Worm (Caenorhabditis elegans) whole organism, L3 larva: ENCODE measurements around the gene Y37D8A.26.

Experiments used
- R02D3.7 ChIP-seq: fragments of 150-350 bp; optimal IDR thresholded peaks from 2 replicates; lab custom pipeline; 2014; ENCODE audit warnings: missing biosample characterization, missing genetic modification characterization
- ZK546.5 ChIP-seq: sonication (generic microtip); optimal IDR thresholded peaks from 2 replicates; lab custom pipeline; 2017; ENCODE audit warnings: missing biosample characterization, missing genetic modification characterization
- aly-2 ChIP-seq: fragments of 150-350 bp; optimal IDR thresholded peaks from 2 replicates; lab custom pipeline; 2014; ENCODE audit warnings: missing biosample characterization, missing genetic modification characterization
- ama-1 ChIP-seq: fragments of 150-350 bp; optimal IDR thresholded peaks from 2 replicates; lab custom pipeline; 2018
- ceh-16 ChIP-seq: sonication (generic microtip); optimal IDR thresholded peaks from 2 replicates; lab custom pipeline; 2017; ENCODE audit warnings: missing biosample characterization, missing genetic modification characterization
- ceh-28 ChIP-seq: fragments of 150-350 bp; optimal IDR thresholded peaks from 2 replicates; lab custom pipeline; 2014; ENCODE audit warnings: missing biosample characterization, missing genetic modification reagents, missing genetic modification characterization
- ceh-82 ChIP-seq: fragments of 150-350 bp; optimal IDR thresholded peaks from 2 replicates; lab custom pipeline; 2014; ENCODE audit warnings: missing biosample characterization, missing genetic modification characterization
- ceh-9 ChIP-seq: sonication (generic microtip); optimal IDR thresholded peaks from 2 replicates; lab custom pipeline; 2018; ENCODE audit warnings: missing biosample characterization, missing genetic modification characterization
- daf-12 ChIP-seq: fragments of 150-350 bp; optimal IDR thresholded peaks from 2 replicates; lab custom pipeline; 2014; ENCODE audit warnings: missing biosample characterization, missing genetic modification reagents, missing genetic modification characterization
- egl-27 ChIP-seq: sonication (generic microtip); optimal IDR thresholded peaks from 4 replicates; lab custom pipeline; 2017; ENCODE audit warnings: missing biosample characterization, missing genetic modification reagents, missing genetic modification characterization
- egl-5 ChIP-seq: fragments of 150-350 bp; optimal IDR thresholded peaks from 2 replicates; lab custom pipeline; 2017; ENCODE audit warnings: missing biosample characterization, missing genetic modification reagents, missing genetic modification characterization, inconsistent platforms
- elt-1 ChIP-seq: fragments of 150-350 bp; optimal IDR thresholded peaks from 2 replicates; lab custom pipeline; 2014; ENCODE audit warnings: missing biosample characterization, missing genetic modification characterization
- elt-2 ChIP-seq: sonication (generic microtip); optimal IDR thresholded peaks from 2 replicates; lab custom pipeline; 2016; ENCODE audit warnings: missing genetic modification reagents, mild to moderate bottlenecking, missing genetic modification characterization, missing compliant biosample characterization
- elt-3 ChIP-seq, 3 experiments: fragments of 150-350 bp in 1 of 3; sonication (generic microtip) in 2 of 3; optimal IDR thresholded peaks; 2 replicates in 2 of 3; 4 replicates in 1 of 3; lab custom pipeline; 2014 to 2017; ENCODE audit warnings: missing biosample characterization in 3 of 3, missing genetic modification characterization in 3 of 3
- eor-1 ChIP-seq, 2 experiments: fragments of 150-350 bp; optimal IDR thresholded peaks; 2 replicates each; lab custom pipeline; 2014 to 2018; ENCODE audit warnings: missing biosample characterization in 2 of 2, missing genetic modification characterization in 2 of 2
- fkh-10 ChIP-seq: sonication (generic microtip); optimal IDR thresholded peaks from 2 replicates; lab custom pipeline; 2017; ENCODE audit warnings: missing biosample characterization, missing genetic modification reagents, missing genetic modification characterization
- fkh-2 ChIP-seq: fragments of 150-350 bp; optimal IDR thresholded peaks from 2 replicates; lab custom pipeline; 2014; ENCODE audit warnings: missing biosample characterization, missing genetic modification reagents, missing genetic modification characterization
- fos-1 ChIP-seq: fragments of 150-350 bp; optimal IDR thresholded peaks from 2 replicates; lab custom pipeline; 2014; ENCODE audit warnings: missing biosample characterization, missing genetic modification characterization
- hmg-11 ChIP-seq: sonication (generic microtip); optimal IDR thresholded peaks from 2 replicates; lab custom pipeline; 2016; ENCODE audit warnings: missing genetic modification characterization, missing compliant biosample characterization
- jun-1 ChIP-seq: fragments of 150-350 bp; optimal IDR thresholded peaks from 2 replicates; lab custom pipeline; 2014; ENCODE audit warnings: missing biosample characterization, missing genetic modification reagents, missing genetic modification characterization
- lin-15B ChIP-seq: fragments of 150-350 bp; optimal IDR thresholded peaks from 2 replicates; lab custom pipeline; 2014; ENCODE audit warnings: missing biosample characterization, missing genetic modification characterization
- lin-39 ChIP-seq: fragments of 150-350 bp; optimal IDR thresholded peaks from 2 replicates; lab custom pipeline; 2018; ENCODE audit warnings: missing biosample characterization, missing genetic modification reagents, missing genetic modification characterization
- lsy-12 ChIP-seq: sonication (generic microtip); optimal IDR thresholded peaks from 2 replicates; lab custom pipeline; 2016; ENCODE audit warnings: mild to moderate bottlenecking, missing genetic modification characterization, missing compliant biosample characterization
- mdl-1 ChIP-seq: fragments of 150-350 bp; optimal IDR thresholded peaks from 2 replicates; lab custom pipeline; 2014; ENCODE audit warnings: missing biosample characterization, missing genetic modification characterization
- mml-1 ChIP-seq: fragments of 150-350 bp; sonication (generic microtip); optimal IDR thresholded peaks from 3 replicates; lab custom pipeline; 2014; ENCODE audit warnings: missing biosample characterization, missing genetic modification characterization
- nfya-1 ChIP-seq: sonication (generic microtip); optimal IDR thresholded peaks from 2 replicates; lab custom pipeline; 2017; ENCODE audit warnings: missing genetic modification characterization, mild to moderate bottlenecking, missing compliant biosample characterization, antibody characterized with exemption, moderate library complexity; ENCODE audit not compliant: insufficient read depth
- nhr-11 ChIP-seq: fragments of 150-350 bp; optimal IDR thresholded peaks from 2 replicates; lab custom pipeline; 2014; ENCODE audit warnings: missing biosample characterization, missing genetic modification characterization
- nhr-12 ChIP-seq: fragments of 150-350 bp; optimal IDR thresholded peaks from 2 replicates; lab custom pipeline; 2014; ENCODE audit warnings: missing biosample characterization, missing genetic modification characterization
- nhr-23 ChIP-seq: fragments of 150-350 bp; optimal IDR thresholded peaks from 2 replicates; lab custom pipeline; 2014; ENCODE audit warnings: missing biosample characterization, missing genetic modification reagents, missing genetic modification characterization
- nhr-237 ChIP-seq: fragments of 150-350 bp; optimal IDR thresholded peaks from 2 replicates; lab custom pipeline; 2014; ENCODE audit warnings: missing biosample characterization, missing genetic modification characterization
- nhr-25 ChIP-seq: sonication (generic microtip); optimal IDR thresholded peaks from 2 replicates; lab custom pipeline; 2017; ENCODE audit warnings: missing biosample characterization, missing genetic modification characterization
- nhr-28 ChIP-seq: fragments of 150-350 bp; optimal IDR thresholded peaks from 2 replicates; lab custom pipeline; 2014; ENCODE audit warnings: missing biosample characterization, missing genetic modification characterization
- nhr-43 ChIP-seq: sonication (generic microtip); optimal IDR thresholded peaks from 2 replicates; lab custom pipeline; 2016; ENCODE audit warnings: mild to moderate bottlenecking, missing genetic modification characterization, missing compliant biosample characterization; ENCODE audit not compliant: poor library complexity, severe bottlenecking
- nhr-67 ChIP-seq: fragments of 150-350 bp; optimal IDR thresholded peaks from 2 replicates; lab custom pipeline; 2014; ENCODE audit warnings: missing biosample characterization, missing genetic modification characterization
- nhr-76 ChIP-seq: fragments of 150-350 bp; sonication (generic microtip); optimal IDR thresholded peaks from 5 replicates; lab custom pipeline; 2014; ENCODE audit warnings: missing biosample characterization, missing genetic modification characterization
- nhr-77 ChIP-seq: fragments of 150-350 bp; optimal IDR thresholded peaks from 2 replicates; lab custom pipeline; 2014; ENCODE audit warnings: missing biosample characterization, missing genetic modification characterization
- pha-4 ChIP-seq: fragments of 150-350 bp; optimal IDR thresholded peaks from 2 replicates; lab custom pipeline; 2014; ENCODE audit warnings: missing biosample characterization, missing genetic modification reagents, missing genetic modification characterization
- pqm-1 ChIP-seq: fragments of 150-350 bp; optimal IDR thresholded peaks from 2 replicates; lab custom pipeline; 2017; ENCODE audit warnings: missing biosample characterization, missing genetic modification characterization, inconsistent platforms
- sea-2 ChIP-seq: fragments of 150-350 bp; sonication (generic microtip); optimal IDR thresholded peaks from 4 replicates; lab custom pipeline; 2014; ENCODE audit warnings: missing biosample characterization, missing genetic modification reagents, missing genetic modification characterization
- skn-1 ChIP-seq: fragments of 150-350 bp; optimal IDR thresholded peaks from 2 replicates; lab custom pipeline; 2014; ENCODE audit warnings: missing biosample characterization, missing genetic modification characterization
- snpc-4 ChIP-seq: fragments of 150-350 bp; optimal IDR thresholded peaks from 2 replicates; lab custom pipeline; 2014; ENCODE audit warnings: missing biosample characterization, missing genetic modification characterization
- tbx-2 ChIP-seq: sonication (generic microtip); optimal IDR thresholded peaks from 2 replicates; lab custom pipeline; 2016; ENCODE audit warnings: mild to moderate bottlenecking, missing genetic modification characterization, missing compliant biosample characterization
- unc-39 ChIP-seq: sonication (generic microtip); optimal IDR thresholded peaks from 4 replicates; lab custom pipeline; 2017; ENCODE audit warnings: missing biosample characterization, missing genetic modification characterization
- unc-62 ChIP-seq: fragments of 150-350 bp; sonication (generic microtip); optimal IDR thresholded peaks from 4 replicates; lab custom pipeline; 2014; ENCODE audit warnings: missing biosample characterization, missing genetic modification reagents, missing genetic modification characterization
- zag-1 ChIP-seq: fragments of 150-350 bp; optimal IDR thresholded peaks from 2 replicates; lab custom pipeline; 2014; ENCODE audit warnings: missing biosample characterization, missing genetic modification characterization
- ztf-11 ChIP-seq: fragments of 150-350 bp; optimal IDR thresholded peaks from 2 replicates; lab custom pipeline; 2014; ENCODE audit warnings: missing biosample characterization, missing genetic modification characterization
- ztf-4 ChIP-seq: fragments of 150-350 bp; optimal IDR thresholded peaks from 2 replicates; lab custom pipeline; 2014; ENCODE audit warnings: missing biosample characterization, missing genetic modification characterization

Gene Y37D8A.26

ce11 chrIII:12856628-12857027, at the start of gene Y37D8A.26:
Gene Y37D8A.26, minus strand, starts transcription at chrIII:12856728.
- TF ChIP-seq snpc-4 (tag; lab: Kevin White, UChicago) (no peak), fkh-2 (tag; lab: Kevin White, UChicago) (no peak), skn-1 (no peak), lin-15B (tag; lab: Kevin White, UChicago) (no peak), nhr-77 (tag; lab: Kevin White, UChicago) (no peak), ceh-82 (tag; lab: Kevin White, UChicago) (no peak), nhr-28 (tag; lab: Kevin White, UChicago) (no peak), mdl-1 (tag; lab: Kevin White, UChicago) (no peak), nhr-25 (tag; lab: Kevin White, UChicago) (no peak), ztf-11 (tag; lab: Kevin White, UChicago) (no peak), ZK546.5 (tag; lab: Kevin White, UChicago) (no peak), tbx-2 (no peak), nhr-11 (tag; lab: Kevin White, UChicago) (no peak), R02D3.7 (tag; lab: Kevin White, UChicago) (no peak), hmg-11 (tag; lab: Kevin White, UChicago) (no peak), mml-1 (tag; lab: Kevin White, UChicago) (no peak), zag-1 (tag; lab: Kevin White, UChicago) (no peak)

ce11 chrIII:12904987-12905541, 48.5 kb upstream of the Y37D8A.26 start, which contains the start of gene cox-5A:
Gene cox-5A, plus strand, starts transcription at chrIII:12905491.
- TF ChIP-seq ceh-9 (tag; lab: Kevin White, UChicago) (no peak), jun-1 (tag; lab: Kevin White, UChicago) (peak; percentile 98), nhr-237 (tag; lab: Kevin White, UChicago) (peak; percentile 26), fkh-2 (tag; lab: Kevin White, UChicago) (peak; percentile 37), elt-2 (peak; percentile 94), ceh-82 (tag; lab: Kevin White, UChicago) (peak; percentile 97), ceh-16 (tag; lab: Kevin White, UChicago) (peak; percentile 64), fos-1 (tag; lab: Kevin White, UChicago) (peak; percentile 96), lin-15B (tag; lab: Kevin White, UChicago) (peak; percentile 99), nhr-77 (tag; lab: Kevin White, UChicago) (peak; percentile 92), mml-1 (tag; lab: Kevin White, UChicago) (no peak), nhr-28 (tag; lab: Kevin White, UChicago) (peak; percentile 70), ztf-4 (tag; lab: Kevin White, UChicago) (peak; percentile 95), R02D3.7 (tag; lab: Kevin White, UChicago) (peak; percentile 94), pha-4 (tag; lab: Kevin White, UChicago) (peak; percentile 100), nhr-76 (peak; percentile 80), sea-2 (GFP tag; lab: Kevin White, UChicago) (peak; percentile 85), ZK546.5 (tag; lab: Kevin White, UChicago) (peak; percentile 67), daf-12 (peak; percentile 78), ceh-28 (tag; lab: Kevin White, UChicago) (peak; percentile 99), egl-27 (tag; lab: Kevin White, UChicago) (peak; percentile 93), egl-5 (peak; percentile 96), skn-1 (peak; percentile 97), nhr-23 (tag; lab: Kevin White, UChicago) (peak; percentile 100), mdl-1 (tag; lab: Kevin White, UChicago) (peak; percentile 58), fkh-10 (peak; percentile 98), nhr-67 (tag; lab: Kevin White, UChicago) (peak; percentile 10), lsy-12 (tag; lab: Kevin White, UChicago) (peak; percentile 99), nhr-11 (tag; lab: Kevin White, UChicago) (peak; percentile 94), zag-1 (tag; lab: Kevin White, UChicago) (peak; percentile 85), eor-1 (tag; optimal IDR thresholded peaks at IDR 0.05; lab: Kevin White, UChicago) (peak in 1 of 2 experiments; percentile 11), ztf-11 (tag; lab: Kevin White, UChicago) (no peak), nhr-25 (tag; lab: Kevin White, UChicago) (peak; percentile 99), nfya-1 (peak; percentile 100), aly-2 (tag; lab: Kevin White, UChicago) (peak; percentile 96), unc-39 (peak; percentile 25), pqm-1 (tag; lab: Kevin White, UChicago) (peak; percentile 95), unc-62 (peak; percentile 95), hmg-11 (tag; lab: Kevin White, UChicago) (peak; percentile 99), lin-39 (tag; lab: Kevin White, UChicago) (peak; percentile 99), tbx-2 (peak; percentile 97), elt-1 (peak; percentile 87), nhr-43 (peak; percentile 98), snpc-4 (tag; lab: Kevin White, UChicago) (peak; percentile 97), elt-3 (tag; optimal IDR thresholded peaks at IDR 0.05; lab: Kevin White, UChicago) (peak in 2 of 3 experiments; percentile 44 to 85), ama-1 (lab: Kevin White, UChicago) (peak; percentile 73), nhr-12 (no peak)
